Fruit fly (Drosophila melanogaster) whole organism, wandering third instar larva: Measurements from ENCODE around the gene CG4133.

Experiments
- Abd-B ChIP-seq: fragments of >200 bp; optimal IDR thresholded peaks from 2 replicates; lab custom pipeline; 2017; ENCODE audit warnings: missing biosample characterization, missing genetic modification characterization
- CG32264 ChIP-seq: fragments of 200-800 bp; sonication (Bioruptor generic); optimal IDR thresholded peaks from 2 replicates; lab custom pipeline; 2016; ENCODE audit warnings: missing biosample characterization, missing genetic modification characterization
- CG9705 ChIP-seq: fragments of 200-800 bp; sonication (Bioruptor generic); optimal IDR thresholded peaks from 2 replicates; lab custom pipeline; 2018; ENCODE audit warnings: missing biosample characterization, mild to moderate bottlenecking, missing genetic modification characterization
- CrebA ChIP-seq: fragments of 200-800 bp; sonication (Bioruptor generic); optimal IDR thresholded peaks from 2 replicates; lab custom pipeline; 2016; ENCODE audit warnings: missing biosample characterization, mild to moderate bottlenecking, missing genetic modification characterization, borderline replicate concordance
- Dfd ChIP-seq: fragments of >200 bp; optimal IDR thresholded peaks from 2 replicates; lab custom pipeline; 2017; ENCODE audit warnings: missing biosample characterization, missing genetic modification characterization
- Dif ChIP-seq: fragments of 200-275, 200-300 bp; sonication (Bioruptor generic); optimal IDR thresholded peaks from 2 replicates; lab custom pipeline; 2018; ENCODE audit warnings: missing biosample characterization, missing genetic modification characterization; ENCODE audit not compliant: partially characterized antibody
- GATAd ChIP-seq: sonication (Bioruptor generic); optimal IDR thresholded peaks from 2 replicates; lab custom pipeline; 2016; ENCODE audit warnings: missing biosample characterization, missing genetic modification characterization
- HLH106 ChIP-seq: fragments of 200-800 bp; optimal IDR thresholded peaks from 3 replicates; lab custom pipeline; 2019; ENCODE audit warnings: missing biosample characterization, mild to moderate bottlenecking, missing genetic modification characterization, moderate library complexity
- Hnf4 ChIP-seq: fragments of 200-800 bp; sonication (Bioruptor generic); optimal IDR thresholded peaks from 2 replicates; lab custom pipeline; 2016; ENCODE audit warnings: missing biosample characterization, mild to moderate bottlenecking, missing genetic modification characterization
- Hr78 ChIP-seq: fragments of >200 bp; optimal IDR thresholded peaks from 2 replicates; lab custom pipeline; 2017; ENCODE audit warnings: missing biosample characterization, missing genetic modification characterization
- Hr83 ChIP-seq: fragments of 200-300 bp; sonication (Bioruptor generic); optimal IDR thresholded peaks from 2 replicates; lab custom pipeline; 2016; ENCODE audit warnings: missing biosample characterization, mild to moderate bottlenecking, missing genetic modification characterization, moderate library complexity; ENCODE audit not compliant: poor library complexity, severe bottlenecking
- Jra ChIP-seq: sonication (Bioruptor generic); optimal IDR thresholded peaks from 2 replicates; lab custom pipeline; 2016; ENCODE audit warnings: missing biosample characterization, missing genetic modification characterization
- Mio ChIP-seq: sonication (Bioruptor generic); optimal IDR thresholded peaks from 2 replicates; lab custom pipeline; 2016; ENCODE audit warnings: missing biosample characterization, missing genetic modification characterization
- Myc ChIP-seq: fragments of >200 bp; optimal IDR thresholded peaks from 2 replicates; lab custom pipeline; 2017
- N ChIP-seq: fragments of >200 bp; optimal IDR thresholded peaks from 2 replicates; lab custom pipeline; 2018; ENCODE audit warnings: missing biosample characterization, missing external identifiers, missing genetic modification characterization
- OdsH ChIP-seq: fragments of 200-800 bp; sonication (Bioruptor generic); optimal IDR thresholded peaks from 2 replicates; lab custom pipeline; 2016; ENCODE audit warnings: missing biosample characterization, mild to moderate bottlenecking, missing genetic modification characterization
- Rel ChIP-seq, 2 experiments: fragments of 200-800 bp; sonication (Bioruptor generic) in 1 of 2; optimal IDR thresholded peaks; 2 replicates in 1 of 2; 3 replicates in 1 of 2; lab custom pipeline; 2016 to 2019; ENCODE audit warnings: mild to moderate bottlenecking in 2 of 2, missing biosample characterization in 2 of 2, missing genetic modification characterization in 2 of 2, moderate library complexity in 1 of 2
- Sp1 ChIP-seq: fragments of 200-800 bp; sonication (Bioruptor generic); optimal IDR thresholded peaks from 3 replicates; lab custom pipeline; 2019; ENCODE audit warnings: missing biosample characterization, mild to moderate bottlenecking, missing genetic modification characterization, moderate library complexity
- Vsx2 ChIP-seq: fragments of 200-300, 225-300 bp; sonication (Bioruptor generic); optimal IDR thresholded peaks from 2 replicates; lab custom pipeline; 2018; ENCODE audit warnings: missing biosample characterization, missing genetic modification characterization; ENCODE audit not compliant: partially characterized antibody
- br ChIP-seq: fragments of 200-800 bp; sonication (Bioruptor generic); optimal IDR thresholded peaks from 2 replicates; lab custom pipeline; 2016; ENCODE audit warnings: missing biosample characterization, missing genetic modification characterization
- brk ChIP-seq: fragments of 200-800 bp; sonication (Bioruptor generic); optimal IDR thresholded peaks from 2 replicates; lab custom pipeline; 2016; ENCODE audit warnings: missing biosample characterization, mild to moderate bottlenecking, missing genetic modification characterization
- dl ChIP-seq, 2 experiments: fragments of 175-275, 200-275 bp in 1 of 2; fragments of 200-275 bp in 1 of 2; sonication (Bioruptor generic); optimal IDR thresholded peaks; lab custom pipeline; 2018; ENCODE audit warnings: mild to moderate bottlenecking in 2 of 2, missing biosample characterization in 2 of 2, missing genetic modification characterization in 2 of 2, moderate library complexity in 2 of 2; ENCODE audit not compliant: partially characterized antibody in 2 of 2, insufficient read depth in 1 of 2
- dmrt93B ChIP-seq: fragments of 200-800 bp; sonication (Bioruptor generic); optimal IDR thresholded peaks from 2 replicates; lab custom pipeline; 2018; ENCODE audit warnings: missing biosample characterization, mild to moderate bottlenecking, missing genetic modification characterization
- dsf ChIP-seq: sonication (Bioruptor generic); optimal IDR thresholded peaks from 2 replicates; lab custom pipeline; 2016; ENCODE audit warnings: missing biosample characterization, missing genetic modification characterization, borderline replicate concordance
- ey ChIP-seq: fragments of 200-800 bp; sonication (Bioruptor generic); optimal IDR thresholded peaks from 2 replicates; lab custom pipeline; 2016; ENCODE audit warnings: missing biosample characterization, missing genetic modification characterization
- foxo ChIP-seq, 2 experiments: fragments of 200-800 bp; sonication (Bioruptor generic); optimal IDR thresholded peaks; 2 replicates in 1 of 2; 3 replicates in 1 of 2; lab custom pipeline; 2016 to 2017; ENCODE audit warnings: missing biosample characterization in 2 of 2, missing genetic modification characterization in 2 of 2
- fru ChIP-seq: fragments of 200-800 bp; sonication (Bioruptor generic); optimal IDR thresholded peaks from 3 replicates; lab custom pipeline; 2016; ENCODE audit warnings: missing biosample characterization, mild to moderate bottlenecking, missing genetic modification characterization
- h ChIP-seq: fragments of 200-800 bp; sonication (Bioruptor generic); optimal IDR thresholded peaks from 3 replicates; lab custom pipeline; 2016; ENCODE audit warnings: missing biosample characterization, mild to moderate bottlenecking, missing genetic modification characterization
- jim ChIP-seq: fragments of 175-275, 200-325 bp; sonication (Bioruptor generic); optimal IDR thresholded peaks from 2 replicates; lab custom pipeline; 2016; ENCODE audit warnings: missing biosample characterization, mild to moderate bottlenecking, missing genetic modification characterization
- lola ChIP-seq: fragments of >200 bp; optimal IDR thresholded peaks from 2 replicates; lab custom pipeline; 2017; ENCODE audit warnings: missing biosample characterization, missing genetic modification characterization
- pan ChIP-seq: fragments of >200 bp; optimal IDR thresholded peaks from 2 replicates; lab custom pipeline; 2017
- psq ChIP-seq: fragments of 200-800 bp; sonication (Bioruptor generic); optimal IDR thresholded peaks from 3 replicates; lab custom pipeline; 2017; ENCODE audit warnings: missing biosample characterization, mild to moderate bottlenecking, missing genetic modification characterization, moderate library complexity
- rgr ChIP-seq: fragments of 200-800 bp; sonication (Bioruptor generic); optimal IDR thresholded peaks from 3 replicates; lab custom pipeline; 2016; ENCODE audit warnings: missing biosample characterization, mild to moderate bottlenecking, missing genetic modification characterization
- sage ChIP-seq: fragments of 200-800 bp; sonication (Bioruptor generic); optimal IDR thresholded peaks from 2 replicates; lab custom pipeline; 2016; ENCODE audit warnings: missing biosample characterization, mild to moderate bottlenecking, missing genetic modification characterization
- sv ChIP-seq: fragments of 200-800 bp; sonication (Bioruptor generic); optimal IDR thresholded peaks from 3 replicates; lab custom pipeline; 2016; ENCODE audit warnings: missing biosample characterization, missing genetic modification characterization
- tai ChIP-seq: sonication (Bioruptor generic); optimal IDR thresholded peaks from 2 replicates; lab custom pipeline; 2016; ENCODE audit warnings: missing biosample characterization, missing genetic modification characterization
- usp ChIP-seq: fragments of >200 bp; optimal IDR thresholded peaks from 2 replicates; lab custom pipeline; 2017; ENCODE audit warnings: missing biosample characterization, missing genetic modification characterization
- woc ChIP-seq: sonication (Bioruptor generic); optimal IDR thresholded peaks from 2 replicates; lab custom pipeline; 2016; ENCODE audit warnings: missing biosample characterization, mild to moderate bottlenecking, missing genetic modification characterization

The CG4133 gene

DNA sequence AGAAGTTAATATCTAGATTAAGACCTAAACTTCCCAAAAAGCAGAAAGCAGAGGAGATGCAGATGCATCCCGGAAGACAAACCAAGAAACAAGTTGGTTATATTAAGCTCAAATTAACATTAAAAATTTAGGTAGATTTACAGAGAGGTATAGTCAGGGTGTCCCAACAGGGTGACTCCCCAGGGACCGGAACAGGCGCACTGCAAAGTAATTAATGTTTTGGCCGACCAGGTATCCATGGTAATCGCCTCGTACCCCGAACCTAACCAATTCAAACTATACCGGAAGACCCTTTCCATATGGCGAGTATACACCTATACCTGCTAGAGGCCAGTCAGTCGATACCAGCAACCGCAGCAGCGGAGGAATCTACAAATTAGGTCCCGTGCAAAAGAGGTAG is 32.8 kb upstream of the CG4133 start, which contains the start of gene BBS8:
Gene BBS8 (plus strand): TSS at position 301 of the 400 bp plus-strand sequence.
- TF ChIP-seq Sp1 (no peak), woc (GFP tag; lab: Kevin White, UChicago) (no peak), brk (GFP tag; lab: Kevin White, UChicago) (no peak), sv (GFP tag; lab: Kevin White, UChicago) (no peak), Hr83 (GFP tag; lab: Kevin White, UChicago) (no peak), fru (GFP tag; lab: Kevin White, UChicago) (no peak), OdsH (no peak), dsf (GFP tag; lab: Kevin White, UChicago) (no peak), lola (GFP tag; lab: Kevin White, UChicago) (no peak), dl (GFP tag; optimal IDR thresholded peaks at IDR 0.05; lab: Kevin White, UChicago; ENCODE audit: insufficient read depth in 1 of 2, partially characterized antibody in 2 of 2) (no peak)

dm6 chr2L:423160-423559 is 32.2 kb upstream of the CG4133 start:
- no peak for TF ChIP-seq tai (GFP tag; lab: Kevin White, UChicago)
- TF ChIP-seq rgr (GFP tag; lab: Kevin White, UChicago) = peak; percentile 93
- TF ChIP-seq brk (GFP tag; lab: Kevin White, UChicago) = no peak
- TF ChIP-seq lola (GFP tag; lab: Kevin White, UChicago) = no peak
- no peak for TF ChIP-seq CrebA (GFP tag; lab: Kevin White, UChicago)
- peak; percentile 93 for TF ChIP-seq fru (GFP tag; lab: Kevin White, UChicago)
- TF ChIP-seq dmrt93B = peak; percentile 66
- no peak for TF ChIP-seq Dif
- peak; percentile 39 for TF ChIP-seq CG9705 (GFP tag; lab: Kevin White, UChicago)
- peak; percentile 84 for TF ChIP-seq Hnf4 (GFP tag; lab: Kevin White, UChicago)
- no peak for TF ChIP-seq GATAd (GFP tag; lab: Kevin White, UChicago)
- TF ChIP-seq Dfd (GFP tag; lab: Kevin White, UChicago) = no peak
- no peak for TF ChIP-seq Mio (GFP tag; lab: Kevin White, UChicago)
- TF ChIP-seq sv (GFP tag; lab: Kevin White, UChicago) = no peak
- peak; percentile 74 for TF ChIP-seq CG32264 (GFP tag; lab: Kevin White, UChicago)
- no peak for TF ChIP-seq jim
- no peak for TF ChIP-seq Vsx2 (GFP tag; lab: Kevin White, UChicago)
- no peak for TF ChIP-seq dl (GFP tag; optimal IDR thresholded peaks at IDR 0.05; lab: Kevin White, UChicago; ENCODE audit: insufficient read depth in 1 of 2, partially characterized antibody in 2 of 2)
- TF ChIP-seq Abd-B = no peak
- peak; percentile 68 for TF ChIP-seq HLH106
- TF ChIP-seq ey (GFP tag; lab: Kevin White, UChicago) = peak; percentile 92
- no peak for TF ChIP-seq pan
- peak; percentile 93 for TF ChIP-seq OdsH
- TF ChIP-seq psq = peak; percentile 88
- TF ChIP-seq Hr78 (GFP tag; lab: Kevin White, UChicago) = no peak
- TF ChIP-seq sage (GFP tag; lab: Kevin White, UChicago) = peak; percentile 87
- TF ChIP-seq foxo (GFP tag; optimal IDR thresholded peaks at IDR 0.05; lab: Kevin White, UChicago) = peak; percentile 44 to 92
- TF ChIP-seq h (GFP tag; lab: Kevin White, UChicago) = peak; percentile 94
- TF ChIP-seq N = no peak
- peak; percentile 89 for TF ChIP-seq Sp1
- peak; percentile 69 for TF ChIP-seq dsf (GFP tag; lab: Kevin White, UChicago)
- TF ChIP-seq Hr83 (GFP tag; lab: Kevin White, UChicago) = no peak
- TF ChIP-seq Jra = peak; percentile 78
- peak; percentile 86 for TF ChIP-seq br
- no peak for TF ChIP-seq usp (GFP tag; lab: Kevin White, UChicago)
- peak; percentile 87 for TF ChIP-seq woc (GFP tag; lab: Kevin White, UChicago)
- no peak for TF ChIP-seq Myc (lab: Kevin White, UChicago)
- peak; percentile 81 for TF ChIP-seq Rel (GFP tag; optimal IDR thresholded peaks at IDR 0.05; lab: Kevin White, UChicago)
- no peak for TF ChIP-seq Rel (tag; optimal IDR thresholded peaks at IDR 0.05; lab: Kevin White, UChicago)
- TF ChIP-seq, all 38 proteins: peak for 19
